Fruit fly (Drosophila melanogaster) whole organism, prepupa: ENCODE results near the gene CG13403.
A peak's percentile ranks its signal among the peaks of the same experiment; 100 is the strongest.

Experiments used
- Blimp-1 ChIP-seq: fragments of 200-800 bp; sonication (Bioruptor generic); optimal IDR thresholded peaks from 3 replicates; lab custom pipeline; 2017; ENCODE audit warnings: missing biosample characterization, missing genetic modification characterization, mild to moderate bottlenecking, moderate library complexity, missing genetic modification reagents
- CG10669 ChIP-seq: fragments of 200-800 bp; sonication (Bioruptor generic); optimal IDR thresholded peaks from 3 replicates; lab custom pipeline; 2018; ENCODE audit warnings: missing biosample characterization, mild to moderate bottlenecking, missing genetic modification characterization, moderate library complexity
- CG11294 ChIP-seq: fragments of 200-800 bp; sonication (Bioruptor generic); IDR thresholded peaks from 2 replicates; pipeline ENCODE4 v1.3.6; 2022; ENCODE audit warnings: missing biosample characterization, missing genetic modification characterization
- CG11762 ChIP-seq: fragments of 200-800 bp; sonication (Bioruptor generic); optimal IDR thresholded peaks from 3 replicates; lab custom pipeline; 2016; ENCODE audit warnings: missing biosample characterization, missing genetic modification characterization; ENCODE audit not compliant: insufficient read depth
- CG11902 ChIP-seq: fragments of 200-800 bp; sonication (Bioruptor generic); optimal IDR thresholded peaks from 3 replicates; lab custom pipeline; 2016; ENCODE audit warnings: missing biosample characterization, missing genetic modification characterization
- CG15336 ChIP-seq: fragments of 200-800 bp; sonication (Bioruptor generic); IDR thresholded peaks from 2 replicates; pipeline ENCODE4 v1.3.6; 2022; ENCODE audit warnings: missing biosample characterization, missing genetic modification characterization
- CG1621 ChIP-seq: fragments of 200-800 bp; sonication (Bioruptor generic); optimal IDR thresholded peaks from 3 replicates; lab custom pipeline; 2018; ENCODE audit warnings: missing biosample characterization, mild to moderate bottlenecking, missing genetic modification characterization
- CG16779 ChIP-seq: fragments of 200-800 bp; sonication (Bioruptor generic); optimal IDR thresholded peaks from 3 replicates; lab custom pipeline; 2017; ENCODE audit warnings: missing biosample characterization, mild to moderate bottlenecking, missing genetic modification characterization
- CG3032 ChIP-seq: fragments of 200-800 bp; optimal IDR thresholded peaks from 2 replicates; lab custom pipeline; 2019; ENCODE audit warnings: missing biosample characterization, mild to moderate bottlenecking, missing genetic modification characterization, moderate library complexity
- CG31627 ChIP-seq: fragments of 200-800 bp; sonication (Bioruptor generic); optimal IDR thresholded peaks from 3 replicates; lab custom pipeline; 2016; ENCODE audit warnings: missing biosample characterization, missing genetic modification characterization
- CG32006 ChIP-seq: fragments of 200-800 bp; sonication (Bioruptor generic); optimal IDR thresholded peaks from 3 replicates; lab custom pipeline; 2017; ENCODE audit warnings: missing biosample characterization, mild to moderate bottlenecking, missing genetic modification characterization
- CG34406 ChIP-seq: fragments of 200-800 bp; sonication (Bioruptor generic); optimal IDR thresholded peaks from 3 replicates; lab custom pipeline; 2016; ENCODE audit warnings: missing biosample characterization, missing genetic modification characterization
- CG4318 ChIP-seq: fragments of 200-800 bp; sonication (Bioruptor generic); optimal IDR thresholded peaks from 3 replicates; lab custom pipeline; 2017; ENCODE audit warnings: missing biosample characterization, mild to moderate bottlenecking, missing genetic modification characterization
- CG6163 ChIP-seq: fragments of 200-800 bp; sonication (Bioruptor generic); IDR thresholded peaks from 3 replicates; pipeline ENCODE4 v1.3.6; 2022; ENCODE audit warnings: missing biosample characterization, missing genetic modification characterization
- CG6276 ChIP-seq: fragments of 200-800 bp; sonication (Bioruptor generic); optimal IDR thresholded peaks from 2 replicates; lab custom pipeline; 2017; ENCODE audit warnings: missing biosample characterization, mild to moderate bottlenecking, missing genetic modification characterization
- CG6792 ChIP-seq: fragments of 200-800 bp; sonication (Bioruptor generic); optimal IDR thresholded peaks from 3 replicates; lab custom pipeline; 2016; ENCODE audit warnings: missing biosample characterization, missing genetic modification characterization
- CG6808 ChIP-seq: fragments of 200-800 bp; sonication (Bioruptor generic); optimal IDR thresholded peaks from 3 replicates; lab custom pipeline; 2017; ENCODE audit warnings: missing biosample characterization, missing genetic modification characterization, mild to moderate bottlenecking, moderate library complexity, missing genetic modification reagents
- CG6854 ChIP-seq: fragments of 200-800 bp; sonication (Bioruptor generic); optimal IDR thresholded peaks from 2 replicates; lab custom pipeline; 2017; ENCODE audit warnings: missing biosample characterization, mild to moderate bottlenecking, missing genetic modification characterization
- CG7368 ChIP-seq: fragments of 200-800 bp; sonication (Bioruptor generic); optimal IDR thresholded peaks from 3 replicates; lab custom pipeline; 2016; ENCODE audit warnings: missing biosample characterization, missing genetic modification characterization
- CG8119 ChIP-seq: fragments of 200-800 bp; sonication (Bioruptor generic); IDR thresholded peaks from 3 replicates; pipeline ENCODE4 v1.3.6; 2022; ENCODE audit warnings: missing biosample characterization, missing genetic modification characterization
- CG8319 ChIP-seq: fragments of 200-800 bp; sonication (Bioruptor generic); optimal IDR thresholded peaks from 3 replicates; lab custom pipeline; 2016; ENCODE audit warnings: missing biosample characterization, missing genetic modification characterization
- CG8632 ChIP-seq: fragments of 200-800 bp; sonication (Bioruptor generic); optimal IDR thresholded peaks from 3 replicates; lab custom pipeline; 2016; ENCODE audit warnings: missing biosample characterization, missing genetic modification characterization
- CG9139 ChIP-seq: fragments of 200-800 bp; sonication (Bioruptor generic); optimal IDR thresholded peaks from 3 replicates; lab custom pipeline; 2017; ENCODE audit warnings: missing biosample characterization, mild to moderate bottlenecking, missing genetic modification characterization
- Eip75B ChIP-seq: fragments of 200-800 bp; sonication (Bioruptor generic); optimal IDR thresholded peaks from 3 replicates; lab custom pipeline; 2016; ENCODE audit warnings: missing biosample characterization, missing genetic modification characterization
- Eip78C ChIP-seq: fragments of 200-800 bp; sonication (Bioruptor generic); peaks from one replicate; lab custom pipeline; 2016; ENCODE audit warnings: missing biosample characterization, missing genetic modification characterization
- Eip93F ChIP-seq: fragments of 200-800 bp; sonication (Bioruptor generic); optimal IDR thresholded peaks from 2 replicates; lab custom pipeline; 2016; ENCODE audit warnings: missing biosample characterization, mild to moderate bottlenecking, missing genetic modification characterization
- Ets21C ChIP-seq: fragments of 200-800 bp; sonication (Bioruptor generic); optimal IDR thresholded peaks from 3 replicates; lab custom pipeline; 2016; ENCODE audit warnings: missing biosample characterization, missing genetic modification characterization
- Ets96B ChIP-seq: fragments of 200-800 bp; optimal IDR thresholded peaks from 2 replicates; lab custom pipeline; 2019; ENCODE audit warnings: missing biosample characterization, mild to moderate bottlenecking, missing genetic modification characterization, moderate library complexity
- Gug ChIP-seq: fragments of 200-800 bp; sonication (Bioruptor generic); IDR thresholded peaks from 2 replicates; pipeline ENCODE4 v1.3.6; 2022; ENCODE audit warnings: missing biosample characterization, missing genetic modification characterization
- Hr39 ChIP-seq: fragments of 200-800 bp; sonication (Bioruptor generic); optimal IDR thresholded peaks from 2 replicates; lab custom pipeline; 2016; ENCODE audit warnings: missing biosample characterization, missing genetic modification characterization
- Hr4 ChIP-seq: fragments of 200-800 bp; sonication (Bioruptor generic); optimal IDR thresholded peaks from 3 replicates; lab custom pipeline; 2016; ENCODE audit warnings: missing biosample characterization, missing genetic modification characterization
- Lpt ChIP-seq: fragments of 200-800 bp; sonication (Bioruptor generic); optimal IDR thresholded peaks from 3 replicates; lab custom pipeline; 2016; ENCODE audit warnings: missing biosample characterization, missing genetic modification characterization
- Met ChIP-seq: fragments of 200-800 bp; sonication (Bioruptor generic); optimal IDR thresholded peaks from 3 replicates; lab custom pipeline; 2016; ENCODE audit warnings: missing biosample characterization, missing genetic modification characterization
- OdsH ChIP-seq: fragments of 200-800 bp; sonication (Bioruptor generic); optimal IDR thresholded peaks from 3 replicates; lab custom pipeline; 2016; ENCODE audit warnings: missing biosample characterization, missing genetic modification characterization
- Smox ChIP-seq: fragments of 200-800 bp; sonication (Bioruptor generic); optimal IDR thresholded peaks from 3 replicates; lab custom pipeline; 2016; ENCODE audit warnings: missing biosample characterization, missing genetic modification characterization
- Sox102F ChIP-seq: fragments of 200-800 bp; sonication (Bioruptor generic); optimal IDR thresholded peaks from 2 replicates; lab custom pipeline; 2016; ENCODE audit warnings: missing biosample characterization, mild to moderate bottlenecking, missing genetic modification characterization
- Sox15 ChIP-seq: fragments of 200-800 bp; sonication (Bioruptor generic); optimal IDR thresholded peaks from 3 replicates; lab custom pipeline; 2016; ENCODE audit warnings: missing biosample characterization, missing genetic modification characterization
- achi ChIP-seq: fragments of 200-800 bp; sonication (Bioruptor generic); optimal IDR thresholded peaks from 3 replicates; lab custom pipeline; 2016; ENCODE audit warnings: missing biosample characterization, missing genetic modification characterization
- acj6 ChIP-seq: fragments of 200-800 bp; sonication (Bioruptor generic); optimal IDR thresholded peaks from 3 replicates; lab custom pipeline; 2016; ENCODE audit warnings: missing biosample characterization, missing genetic modification characterization
- cyc ChIP-seq: fragments of 200-800 bp; sonication (Bioruptor generic); optimal IDR thresholded peaks from 3 replicates; lab custom pipeline; 2016; ENCODE audit warnings: missing biosample characterization, missing genetic modification characterization
- dac ChIP-seq: fragments of 200-800 bp; sonication (Bioruptor generic); optimal IDR thresholded peaks from 2 replicates; lab custom pipeline; 2017; ENCODE audit warnings: missing biosample characterization, mild to moderate bottlenecking, missing genetic modification characterization
- dsx ChIP-seq: fragments of 200-800 bp; optimal IDR thresholded peaks from 3 replicates; lab custom pipeline; 2019; ENCODE audit warnings: missing biosample characterization, mild to moderate bottlenecking, missing genetic modification characterization, moderate library complexity; ENCODE audit not compliant: poor library complexity, severe bottlenecking
- eg ChIP-seq: fragments of 200-800 bp; sonication (Bioruptor generic); IDR thresholded peaks from 3 replicates; pipeline ENCODE4 v1.3.6; 2022; ENCODE audit warnings: missing biosample characterization, missing genetic modification characterization
- esn ChIP-seq: fragments of 200-800 bp; sonication (Bioruptor generic); optimal IDR thresholded peaks from 2 replicates; lab custom pipeline; 2016; ENCODE audit warnings: missing biosample characterization, mild to moderate bottlenecking, missing genetic modification characterization, moderate library complexity
- fd59A ChIP-seq: fragments of 200-800 bp; sonication (Bioruptor generic); optimal IDR thresholded peaks from 2 replicates; lab custom pipeline; 2017; ENCODE audit warnings: missing biosample characterization, mild to moderate bottlenecking, missing genetic modification characterization, missing genetic modification reagents
- fkh ChIP-seq: fragments of 200-800 bp; sonication (Bioruptor generic); optimal IDR thresholded peaks from 3 replicates; lab custom pipeline; 2017; ENCODE audit warnings: missing biosample characterization, mild to moderate bottlenecking, missing genetic modification characterization, moderate library complexity
- lz ChIP-seq: fragments of 200-800 bp; sonication (Bioruptor generic); optimal IDR thresholded peaks from 3 replicates; lab custom pipeline; 2016; ENCODE audit warnings: missing biosample characterization, missing genetic modification characterization
- net ChIP-seq: fragments of 200-800 bp; sonication (Bioruptor generic); optimal IDR thresholded peaks from 3 replicates; lab custom pipeline; 2016; ENCODE audit warnings: missing biosample characterization, missing genetic modification characterization
- salr ChIP-seq, 2 experiments: fragments of 200-800 bp; sonication (Bioruptor generic); optimal IDR thresholded peaks; 3 replicates each; lab custom pipeline; 2016 to 2018; ENCODE audit warnings: missing biosample characterization in 2 of 2, missing genetic modification characterization in 2 of 2, mild to moderate bottlenecking in 1 of 2
- spab ChIP-seq: fragments of 200-800 bp; sonication (Bioruptor generic); optimal IDR thresholded peaks from 2 replicates; lab custom pipeline; 2017; ENCODE audit warnings: missing biosample characterization, mild to moderate bottlenecking, missing genetic modification characterization, missing genetic modification reagents
- ss ChIP-seq, 2 experiments: fragments of 200-800 bp; sonication (Bioruptor generic); optimal IDR thresholded peaks; 2 replicates in 1 of 2; 3 replicates in 1 of 2; lab custom pipeline; 2017 to 2018; ENCODE audit warnings: mild to moderate bottlenecking in 2 of 2, missing biosample characterization in 2 of 2, missing genetic modification characterization in 2 of 2, moderate library complexity in 1 of 2
- svp ChIP-seq: fragments of 200-800 bp; sonication (Bioruptor generic); peaks from one replicate; lab custom pipeline; 2016; ENCODE audit warnings: missing biosample characterization, missing genetic modification characterization

The CG13403 gene

dm6 chrX:14149312-14149711 lies 42.5 kb downstream of the CG13403 start:
- peak; percentile 65 for TF ChIP-seq eg (GFP tag; lab: Robert Waterston, UW)
- peak; percentile 3 for TF ChIP-seq CG11762 (GFP tag; lab: Kevin White, UChicago)
- no peak for TF ChIP-seq CG9139 (GFP tag; lab: Kevin White, UChicago)
- peak; percentile 0 for TF ChIP-seq dsx (GFP tag; lab: Kevin White, UChicago)
- TF ChIP-seq Gug (GFP tag; lab: Robert Waterston, UW), result peak; percentile 47
- no peak for TF ChIP-seq Smox (GFP tag; lab: Kevin White, UChicago)
- TF ChIP-seq Sox102F, result no peak
- peak; percentile 0 for TF ChIP-seq Hr39 (GFP tag; lab: Kevin White, UChicago)
- TF ChIP-seq spab (GFP tag; lab: Kevin White, UChicago), result no peak
- no peak for TF ChIP-seq CG8632
- peak; percentile 83 for TF ChIP-seq Eip78C (GFP tag; lab: Kevin White, UChicago)
- TF ChIP-seq CG4318, result peak; percentile 38
- peak; percentile 31 for TF ChIP-seq cyc (GFP tag; lab: Kevin White, UChicago)
- peak in 1 of 2 experiments; percentile 4 for TF ChIP-seq salr (GFP tag; optimal IDR thresholded peaks at IDR 0.05; lab: Kevin White, UChicago)
- TF ChIP-seq esn (GFP tag; lab: Kevin White, UChicago), result peak; percentile 10
- no peak for TF ChIP-seq Eip75B
- peak; percentile 75 for TF ChIP-seq svp (GFP tag; lab: Kevin White, UChicago)
- no peak for TF ChIP-seq Lpt (GFP tag; lab: Kevin White, UChicago)
- peak; percentile 20 for TF ChIP-seq acj6
- no peak for TF ChIP-seq CG11294 (GFP tag; lab: Robert Waterston, UW)
- TF ChIP-seq CG10669 (GFP tag; lab: Kevin White, UChicago), result peak; percentile 36
- peak; percentile 32 for TF ChIP-seq OdsH (GFP tag; lab: Kevin White, UChicago)
- peak; percentile 71 for TF ChIP-seq CG8119 (GFP tag; lab: Robert Waterston, UW)
- peak; percentile 33 for TF ChIP-seq Met (GFP tag; lab: Kevin White, UChicago)
- TF ChIP-seq CG6854 (GFP tag; lab: Kevin White, UChicago), result no peak
- peak; percentile 74 for TF ChIP-seq CG6163 (GFP tag; lab: Robert Waterston, UW)
- peak; percentile 2 for TF ChIP-seq dac (GFP tag; lab: Kevin White, UChicago)
- TF ChIP-seq achi (GFP tag; lab: Kevin White, UChicago), result peak; percentile 38
- TF ChIP-seq Sox15, result no peak
- TF ChIP-seq CG34406 (GFP tag; lab: Kevin White, UChicago), result no peak
- TF ChIP-seq Eip93F (GFP tag; lab: Kevin White, UChicago), result no peak
- TF ChIP-seq Ets21C (GFP tag; lab: Kevin White, UChicago), result no peak
- no peak for TF ChIP-seq CG8319 (GFP tag; lab: Kevin White, UChicago)
- TF ChIP-seq CG6808 (GFP tag; lab: Kevin White, UChicago), result no peak
- peak; percentile 67 for TF ChIP-seq CG32006
- peak; percentile 21 for TF ChIP-seq CG6276 (GFP tag; lab: Kevin White, UChicago)
- no peak for TF ChIP-seq CG11902
- TF ChIP-seq CG1621, result peak; percentile 29
- TF ChIP-seq Ets96B, result peak; percentile 7
- TF ChIP-seq ss (GFP tag; optimal IDR thresholded peaks at IDR 0.05; lab: Kevin White, UChicago), result peak in 1 of 2 experiments; percentile 19
- peak; percentile 22 for TF ChIP-seq fd59A
- no peak for TF ChIP-seq CG6792 (GFP tag; lab: Kevin White, UChicago)
- TF ChIP-seq lz (GFP tag; lab: Kevin White, UChicago), result no peak
- TF ChIP-seq CG16779 (tag; lab: Kevin White, UChicago), result no peak
- peak; percentile 3 for TF ChIP-seq CG7368 (GFP tag; lab: Kevin White, UChicago)
- no peak for TF ChIP-seq fkh (GFP tag; lab: Kevin White, UChicago)
- peak; percentile 72 for TF ChIP-seq CG15336 (GFP tag; lab: Robert Waterston, UW)
- TF ChIP-seq CG3032, result peak; percentile 7
- peak; percentile 9 for TF ChIP-seq CG31627 (GFP tag; lab: Kevin White, UChicago)
- TF ChIP-seq Hr4, result peak; percentile 55
- no peak for TF ChIP-seq Blimp-1 (GFP tag; lab: Kevin White, UChicago)
- peak; percentile 23 for TF ChIP-seq net (GFP tag; lab: Kevin White, UChicago)
